Worm (Caenorhabditis elegans): Measurements from ENCODE around the gene Y111B2A.2.

DNA sequence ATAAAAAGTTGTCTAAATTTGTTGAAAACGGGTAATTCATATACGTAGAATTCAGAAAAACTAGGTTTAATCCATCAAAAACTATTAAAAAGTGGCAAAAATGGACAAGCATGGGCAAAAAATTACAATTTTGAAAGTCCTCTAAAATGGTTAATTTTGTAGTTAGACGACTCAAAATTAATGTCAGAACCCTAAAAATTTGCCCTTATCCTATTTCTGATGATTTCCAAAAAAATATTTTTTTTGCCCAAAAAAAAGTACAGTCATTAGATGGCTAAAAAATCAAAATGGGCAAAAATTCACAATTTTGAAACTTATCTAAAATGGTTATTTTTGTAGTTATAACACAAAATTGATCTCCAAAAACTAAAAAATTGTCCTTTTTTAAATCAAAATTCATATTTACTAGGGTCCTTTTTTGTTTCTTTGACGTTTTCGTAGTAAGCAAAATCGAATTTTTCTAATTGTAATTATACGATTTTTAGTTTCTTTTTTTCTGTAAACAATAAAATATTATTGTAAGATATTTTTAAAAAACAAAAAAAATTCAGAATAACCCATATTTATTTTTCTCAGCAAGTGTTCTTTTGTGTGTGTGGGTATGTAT is 41.5 kb downstream of the Y111B2A.2 start:
- TF ChIP-seq ref-1 (GFP tag; conservative IDR thresholded peaks at IDR 0.05) (no peak), ztf-29 (GFP tag; IDR thresholded peaks at IDR 0.05) (no peak), tab-1 (GFP tag; IDR thresholded peaks at IDR 0.05) (no peak), klf-2 (GFP tag; conservative IDR thresholded peaks at IDR 0.05) (no peak), flt-1 (GFP tag; IDR thresholded peaks at IDR 0.05) (no peak), T22C8.4 (GFP tag; IDR thresholded peaks at IDR 0.05) (no peak)

Data from whole organism, midembryonic.